Fruit fly (Drosophila melanogaster): ENCODE results near the gene Pgk.

Pgk gene

dm6 chr2L:2765659-2766373, 12.9 kb upstream of the Pgk start, which contains the start of the genes Snx21 and aph-1 (continued):
- TF ChIP-seq chif (GFP tag; optimal IDR thresholded peaks at IDR 0.05) (peak; percentile 76 to 91), ro (GFP tag; IDR thresholded peaks at IDR 0.05) (peak; percentile 64), Oaz (GFP tag; IDR thresholded peaks at IDR 0.05) (peak; percentile 80), CG4404 (GFP tag; IDR thresholded peaks at IDR 0.05) (peak; percentile 87), Hand (GFP tag; optimal IDR thresholded peaks at IDR 0.05) (peak; percentile 88), exex (tag; optimal IDR thresholded peaks at IDR 0.05) (peak; percentile 77), CG30431 (GFP tag; optimal IDR thresholded peaks at IDR 0.05) (peak; percentile 88), pzg (GFP tag; optimal IDR thresholded peaks at IDR 0.05) (peak; percentile 56), crp (GFP tag; optimal IDR thresholded peaks at IDR 0.05) (peak in 1 of 2 experiments; percentile 54), sens (GFP tag) (peak; percentile 98), CG15514 (GFP tag; optimal IDR thresholded peaks at IDR 0.05) (peak; percentile 84), dm (GFP tag; optimal IDR thresholded peaks at IDR 0.05) (peak; percentile 76), slou (GFP tag; optimal IDR thresholded peaks at IDR 0.05) (peak; percentile 84), CG1792 (GFP tag; optimal IDR thresholded peaks at IDR 0.05) (peak; percentile 76), Med (GFP tag) (peak; percentile 97), kah (GFP tag; optimal IDR thresholded peaks at IDR 0.05) (peak; percentile 84), so (GFP tag; IDR thresholded peaks at IDR 0.05) (peak; percentile 90), tll (GFP tag; optimal IDR thresholded peaks at IDR 0.05) (peak in 1 of 2 experiments; percentile 64), nmo (GFP tag; optimal IDR thresholded peaks at IDR 0.05) (peak; percentile 95), Tbp (GFP tag; optimal IDR thresholded peaks at IDR 0.05) (no peak), CG17361 (GFP tag; IDR thresholded peaks at IDR 0.05) (peak; percentile 95), pita (GFP tag; optimal IDR thresholded peaks at IDR 0.05) (no peak), CG3163 (GFP tag; optimal IDR thresholded peaks at IDR 0.05) (peak; percentile 69), GATAe (GFP tag; conservative IDR thresholded peaks at IDR 0.05) (peak; percentile 80), CG30403 (GFP tag; optimal IDR thresholded peaks at IDR 0.05) (peak; percentile 95), CG31388 (GFP tag; optimal IDR thresholded peaks at IDR 0.05) (peak; percentile 36), CG15696 (tag; optimal IDR thresholded peaks at IDR 0.05) (peak; percentile 91), tin (GFP tag; optimal IDR thresholded peaks at IDR 0.05) (peak; percentile 87), CG7839 (tag; optimal IDR thresholded peaks at IDR 0.05) (peak; percentile 96), CG3407 (GFP tag; optimal IDR thresholded peaks at IDR 0.05) (peak; percentile 83), NK7.1 (GFP tag; optimal IDR thresholded peaks at IDR 0.05) (peak; percentile 63), CG11695 (GFP tag; IDR thresholded peaks at IDR 0.05) (peak; percentile 93), ATbp (GFP tag; optimal IDR thresholded peaks at IDR 0.05) (peak; percentile 88), HmgD (GFP tag; optimal IDR thresholded peaks at IDR 0.05) (peak; percentile 81), fd64A (GFP tag; optimal IDR thresholded peaks at IDR 0.05) (peak; percentile 42), nom (GFP tag; optimal IDR thresholded peaks at IDR 0.05) (peak; percentile 67), jing (GFP tag; optimal IDR thresholded peaks at IDR 0.05) (peak; percentile 65), CG18476 (GFP tag; optimal IDR thresholded peaks at IDR 0.05) (peak; percentile 86), NFAT (GFP tag; IDR thresholded peaks at IDR 0.05) (peak; percentile 87), HLHmδ (GFP tag; optimal IDR thresholded peaks at IDR 0.05) (peak; percentile 20), CG3065 (GFP tag; optimal IDR thresholded peaks at IDR 0.05) (peak; percentile 51), eyg (GFP tag; optimal IDR thresholded peaks at IDR 0.05) (peak; percentile 78), CG7271 (tag; optimal IDR thresholded peaks at IDR 0.05) (peak; percentile 56), CG16863 (GFP tag; optimal IDR thresholded peaks at IDR 0.05) (peak; percentile 85), CG1647 (GFP tag; optimal IDR thresholded peaks at IDR 0.05) (peak; percentile 81), CG15601 (tag; optimal IDR thresholded peaks at IDR 0.05) (peak; percentile 89), H2.0 (GFP tag; IDR thresholded peaks at IDR 0.05) (peak; percentile 79), sd (tag; optimal IDR thresholded peaks at IDR 0.05) (peak; percentile 77), Camta (GFP tag; optimal IDR thresholded peaks at IDR 0.05) (peak; percentile 81)
